Fruit fly (Drosophila melanogaster): ENCODE data around the gene CG42526.
A peak's percentile ranks its signal among the peaks of the same experiment; 100 is the strongest.

CG42526 gene

dm6 chr3L:9441907-9442479, 6.8 kb upstream of the CG42526 start, which contains the start of the genes Bet3 and Nf-YA (continued):
- TF ChIP-seq CG12659 (GFP tag; optimal IDR thresholded peaks at IDR 0.05) = peak; percentile 65
- peak; percentile 8 for TF ChIP-seq CG9876 (GFP tag; optimal IDR thresholded peaks at IDR 0.05)
- TF ChIP-seq CG18262 (tag; optimal IDR thresholded peaks at IDR 0.05) = peak; percentile 28
- TF ChIP-seq pita (GFP tag; optimal IDR thresholded peaks at IDR 0.05) = peak; percentile 37
- TF ChIP-seq dysf (GFP tag; IDR thresholded peaks at IDR 0.05) = peak; percentile 31; the same call in 1 of the 3 replicates
- TF ChIP-seq zfh2 (GFP tag; optimal IDR thresholded peaks at IDR 0.05) = peak; percentile 51
- TF ChIP-seq CG2712 (tag; optimal IDR thresholded peaks at IDR 0.05) = peak; percentile 65
- no peak for TF ChIP-seq pfk (GFP tag; optimal IDR thresholded peaks at IDR 0.05)
- peak; percentile 95 for TF ChIP-seq MBD-R2 (GFP tag; IDR thresholded peaks at IDR 0.05)
- no peak for TF ChIP-seq CG6854 (GFP tag; optimal IDR thresholded peaks at IDR 0.05)
- peak; percentile 80 for TF ChIP-seq CG8290 (GFP tag; optimal IDR thresholded peaks at IDR 0.05)
- TF ChIP-seq CG8290 (tag; optimal IDR thresholded peaks at IDR 0.05) = peak in 1 of 2 experiments; percentile 73
- TF ChIP-seq Ssrp (tag; optimal IDR thresholded peaks at IDR 0.05) = peak; percentile 44
- TF ChIP-seq CG9727 (GFP tag; optimal IDR thresholded peaks at IDR 0.05) = peak; percentile 41
- peak; percentile 26 for TF ChIP-seq tx (GFP tag; optimal IDR thresholded peaks at IDR 0.05)
- no peak for TF ChIP-seq Tbp (GFP tag; optimal IDR thresholded peaks at IDR 0.05)
- peak; percentile 25 for TF ChIP-seq NC2β (GFP tag; optimal IDR thresholded peaks at IDR 0.05)
- peak; percentile 8 for TF ChIP-seq CG10431 (GFP tag; optimal IDR thresholded peaks at IDR 0.05)
- TF ChIP-seq HLHmδ (GFP tag; optimal IDR thresholded peaks at IDR 0.05) = no peak
- no peak for TF ChIP-seq sc (optimal IDR thresholded peaks at IDR 0.05)
- no peak for TF ChIP-seq sc (GFP tag; optimal IDR thresholded peaks at IDR 0.05)
- TF ChIP-seq sim (GFP tag; IDR thresholded peaks at IDR 0.05) = no peak
- TF ChIP-seq Hr51 (GFP tag; optimal IDR thresholded peaks at IDR 0.05) = peak; percentile 16 to 57
- no peak for TF ChIP-seq Mad (GFP tag; optimal IDR thresholded peaks at IDR 0.05)
- TF ChIP-seq CG4328 (GFP tag; optimal IDR thresholded peaks at IDR 0.05) = no peak

- peak; percentile 68 for TF ChIP-seq Ets65A (GFP tag)
- no peak for TF ChIP-seq hbn (GFP tag; IDR thresholded peaks at IDR 0.05; ENCODE audit: partially characterized antibody)
- peak; percentile 63 for TF ChIP-seq Med (GFP tag)
- no peak for TF ChIP-seq CG6765 (GFP tag; optimal IDR thresholded peaks at IDR 0.05)
- TF ChIP-seq CG16813 (GFP tag; IDR thresholded peaks at IDR 0.05; ENCODE audit: partially characterized antibody) = 0 out of 3 replicates have a peak, but pooled peaks have one; percentile 36
- 0 out of 4 replicates have a peak, but pooled peaks have one; percentile 29 for TF ChIP-seq chinmo (GFP tag; IDR thresholded peaks at IDR 0.05; ENCODE audit: partially characterized antibody)
- TF ChIP-seq ind (GFP tag; optimal IDR thresholded peaks at IDR 0.05) = no peak
- no peak for TF ChIP-seq sima (GFP tag; optimal IDR thresholded peaks at IDR 0.05)
- no peak for TF ChIP-seq Ets97D (GFP tag; optimal IDR thresholded peaks at IDR 0.05)
- TF ChIP-seq Hmx (GFP tag; optimal IDR thresholded peaks at IDR 0.05) = no peak
- no peak for TF ChIP-seq nerfin-1 (tag; optimal IDR thresholded peaks at IDR 0.05)
- no peak for TF ChIP-seq inv (GFP tag; IDR thresholded peaks at IDR 0.05; ENCODE audit: partially characterized antibody)
- TF ChIP-seq zen (tag; optimal IDR thresholded peaks at IDR 0.05) = no peak
- no peak for TF ChIP-seq zfh2 (GFP tag; optimal IDR thresholded peaks at IDR 0.05)
- TF ChIP-seq YL-1 (GFP tag; optimal IDR thresholded peaks at IDR 0.05) = no peak
- TF ChIP-seq CG8944 (GFP tag; optimal IDR thresholded peaks at IDR 0.05) = no peak
- TF ChIP-seq Doc2 (GFP tag; IDR thresholded peaks at IDR 0.05) = no peak
- no peak for TF ChIP-seq az2 (GFP tag; optimal IDR thresholded peaks at IDR 0.05)
- 0 out of 3 replicates have a peak, but pooled peaks have one; percentile 28 for TF ChIP-seq hb (GFP tag; IDR thresholded peaks at IDR 0.05; ENCODE audit: partially characterized antibody)
- no peak for TF ChIP-seq bigmax (GFP tag; optimal IDR thresholded peaks at IDR 0.05)
- no peak for TF ChIP-seq CG17186 (GFP tag; optimal IDR thresholded peaks at IDR 0.05)
- no peak for TF ChIP-seq Lpt (GFP tag; optimal IDR thresholded peaks at IDR 0.05)
- TF ChIP-seq luna (GFP tag; optimal IDR thresholded peaks at IDR 0.05) = no peak
- TF ChIP-seq CG4360 (GFP tag; IDR thresholded peaks at IDR 0.05) = no peak
- TF ChIP-seq CG2120 (GFP tag; optimal IDR thresholded peaks at IDR 0.05) = no peak
- no peak for TF ChIP-seq H2.0 (GFP tag; IDR thresholded peaks at IDR 0.05)
- TF ChIP-seq jumu (GFP tag; optimal IDR thresholded peaks at IDR 0.05) = no peak
- TF ChIP-seq Nf-YC (tag; optimal IDR thresholded peaks at IDR 0.05) = no peak
Observed at dm6 chr3L:9438858-9439257, 3.7 kb upstream of the CG42526 start.
